Worm (Caenorhabditis elegans) whole organism, L4 larva: Measurements from ENCODE around the gene F08G5.3.

Experiments used
- F26F4.8 ChIP-seq: fragments of 200-800 bp; sonication (Bioruptor generic); conservative IDR thresholded peaks from 2 replicates; pipeline ENCODE4 v1.3.6; 2022; ENCODE audit warnings: missing genetic modification characterization, missing compliant biosample characterization
- F49E8.2 ChIP-seq: sonication (generic microtip); optimal IDR thresholded peaks from 2 replicates; lab custom pipeline; 2016; ENCODE audit warnings: missing compliant biosample characterization, mild to moderate bottlenecking, missing genetic modification characterization, borderline replicate concordance
- Y48G9A.11 ChIP-seq: fragments of 200-800 bp; sonication (Bioruptor generic); IDR thresholded peaks from 2 replicates; pipeline ENCODE4 v1.3.6; 2022; ENCODE audit warnings: missing genetic modification reagents, missing genetic modification characterization, missing compliant biosample characterization
- Y75B8A.6 ChIP-seq: fragments of 200-800 bp; sonication (Bioruptor generic); IDR thresholded peaks from 2 replicates; pipeline ENCODE4 v1.3.6; 2022; ENCODE audit warnings: missing genetic modification reagents, missing genetic modification characterization, missing compliant biosample characterization
- ZK546.5 ChIP-seq, 2 experiments: sonication (generic microtip); optimal IDR thresholded peaks; 2 replicates each; lab custom pipeline; 2017; ENCODE audit warnings: missing biosample characterization in 2 of 2, missing genetic modification characterization in 2 of 2
- ama-1 ChIP-seq: fragments of 150-350 bp; optimal IDR thresholded peaks from 2 replicates; lab custom pipeline; 2014; ENCODE audit warnings: inconsistent platforms, mixed read lengths
- arid-1 ChIP-seq: fragments of 200-800 bp; sonication (Bioruptor generic); conservative IDR thresholded peaks from 2 replicates; pipeline ENCODE4 v1.3.6; 2022; ENCODE audit warnings: missing genetic modification reagents, missing genetic modification characterization, missing compliant biosample characterization
- ceh-62 ChIP-seq: sonication (generic microtip); optimal IDR thresholded peaks from 2 replicates; lab custom pipeline; 2017; ENCODE audit warnings: missing biosample characterization, missing genetic modification characterization
- ces-1 ChIP-seq: fragments of 150-350 bp; sonication (generic microtip); optimal IDR thresholded peaks from 4 replicates; lab custom pipeline; 2014; ENCODE audit warnings: missing biosample characterization, missing genetic modification reagents, missing genetic modification characterization
- cey-2 ChIP-seq: sonication (generic microtip); optimal IDR thresholded peaks from 3 replicates; lab custom pipeline; 2017; ENCODE audit warnings: missing genetic modification characterization, mild to moderate bottlenecking, missing compliant biosample characterization, antibody characterized with exemption, borderline replicate concordance; ENCODE audit not compliant: insufficient read depth
- ctbp-1 ChIP-seq: fragments of 200-800 bp; sonication (Bioruptor generic); IDR thresholded peaks from 2 replicates; pipeline ENCODE4 v1.3.6; 2022; ENCODE audit warnings: missing genetic modification reagents, missing genetic modification characterization, missing compliant biosample characterization
- daf-12 ChIP-seq: fragments of 150-350 bp; optimal IDR thresholded peaks from 2 replicates; lab custom pipeline; 2014; ENCODE audit warnings: missing biosample characterization, missing genetic modification reagents, missing genetic modification characterization
- duxl-1 ChIP-seq: sonication (generic microtip); optimal IDR thresholded peaks from 2 replicates; lab custom pipeline; 2016; ENCODE audit warnings: mild to moderate bottlenecking, missing genetic modification characterization, moderate library complexity, missing compliant biosample characterization; ENCODE audit not compliant: poor library complexity
- dve-1 ChIP-seq: sonication (generic microtip); optimal IDR thresholded peaks from 2 replicates; lab custom pipeline; 2017; ENCODE audit warnings: antibody characterized with exemption, mild to moderate bottlenecking, missing genetic modification characterization, missing compliant biosample characterization; ENCODE audit not compliant: insufficient read depth
- egl-27 ChIP-seq: sonication (generic microtip); optimal IDR thresholded peaks from 3 replicates; lab custom pipeline; 2017; ENCODE audit warnings: missing biosample characterization, missing genetic modification reagents, missing genetic modification characterization
- hif-1 ChIP-seq, 2 experiments: sonication (generic microtip); optimal IDR thresholded peaks; 2 replicates each; lab custom pipeline; 2016 to 2017; ENCODE audit warnings: missing compliant biosample characterization in 2 of 2, missing genetic modification characterization in 2 of 2, missing genetic modification reagents in 2 of 2, missing genotype in 2 of 2, mild to moderate bottlenecking in 1 of 2
- lin-1 ChIP-seq: fragments of 200-800 bp; sonication (Bioruptor generic); IDR thresholded peaks from 2 replicates; pipeline ENCODE4 v1.3.6; 2022; ENCODE audit warnings: missing genetic modification reagents, missing genetic modification characterization, missing compliant biosample characterization
- lin-13 ChIP-seq: fragments of 150-350 bp; optimal IDR thresholded peaks from 2 replicates; lab custom pipeline; 2014; ENCODE audit warnings: missing biosample characterization, missing genetic modification reagents, missing genetic modification characterization
- lin-15B ChIP-seq: fragments of 150-350 bp; sonication (generic microtip); optimal IDR thresholded peaks from 3 replicates; lab custom pipeline; 2014; ENCODE audit warnings: missing biosample characterization, missing genetic modification characterization
- lin-38 ChIP-seq: fragments of 200-800 bp; sonication (Bioruptor generic); IDR thresholded peaks from 2 replicates; pipeline ENCODE4 v1.3.6; 2022; ENCODE audit warnings: missing genetic modification reagents, missing genetic modification characterization, missing compliant biosample characterization
- madf-9 ChIP-seq: fragments of 200-800 bp; sonication (Bioruptor generic); conservative IDR thresholded peaks from 2 replicates; pipeline ENCODE4 v1.3.6; 2022; ENCODE audit warnings: missing genetic modification reagents, missing genetic modification characterization, missing compliant biosample characterization
- mdl-1 ChIP-seq, 2 experiments: fragments of 150-350 bp in 1 of 2; sonication (generic microtip) in 1 of 2; optimal IDR thresholded peaks; 2 replicates each; lab custom pipeline; 2014 to 2017; ENCODE audit warnings: missing biosample characterization in 2 of 2, missing genetic modification characterization in 2 of 2
- mes-2 ChIP-seq: sonication (generic microtip); optimal IDR thresholded peaks from 2 replicates; lab custom pipeline; 2016; ENCODE audit warnings: missing genotype, mild to moderate bottlenecking, missing genetic modification characterization, missing compliant biosample characterization; ENCODE audit not compliant: poor library complexity, severe bottlenecking
- mxl-2 ChIP-seq: fragments of 200-800 bp; sonication (Bioruptor generic); conservative IDR thresholded peaks from 2 replicates; pipeline ENCODE4 v1.3.6; 2022; ENCODE audit warnings: missing genetic modification reagents, missing genetic modification characterization, missing compliant biosample characterization
- nhr-11 ChIP-seq: fragments of 150-350 bp; optimal IDR thresholded peaks from 2 replicates; lab custom pipeline; 2014; ENCODE audit warnings: missing biosample characterization, missing genetic modification characterization
- php-3 ChIP-seq: fragments of 200-800 bp; sonication (Bioruptor generic); IDR thresholded peaks from 2 replicates; pipeline ENCODE4 v1.3.6; 2022; ENCODE audit warnings: missing genetic modification reagents, missing genetic modification characterization, missing compliant biosample characterization
- sdz-12 ChIP-seq: fragments of 200-800 bp; sonication (Bioruptor generic); optimal IDR thresholded peaks from 2 replicates; lab custom pipeline; 2018; ENCODE audit warnings: mild to moderate bottlenecking, missing genetic modification characterization, missing compliant biosample characterization
- set-16 ChIP-seq: fragments of 200-800 bp; sonication (Bioruptor generic); IDR thresholded peaks from 2 replicates; pipeline ENCODE4 v1.3.6; 2022; ENCODE audit warnings: missing genetic modification reagents, missing genetic modification characterization, missing compliant biosample characterization
- skn-1 ChIP-seq: fragments of 150-350 bp; optimal IDR thresholded peaks from 2 replicates; lab custom pipeline; 2014; ENCODE audit warnings: missing biosample characterization, missing genetic modification characterization
- snpc-1.2 ChIP-seq: fragments of 200-800 bp; sonication (Bioruptor generic); IDR thresholded peaks from 2 replicates; pipeline ENCODE4 v1.3.6; 2022; ENCODE audit warnings: missing genetic modification reagents, missing genetic modification characterization, missing compliant biosample characterization
- tra-1 ChIP-seq: fragments of 200-800 bp; sonication (Bioruptor generic); IDR thresholded peaks from 2 replicates; pipeline ENCODE4 v1.3.6; 2022; ENCODE audit warnings: missing genetic modification reagents, missing genetic modification characterization, missing compliant biosample characterization
- unc-62 ChIP-seq, 3 experiments: fragments of 150-350 bp in 1 of 3; sonication (generic microtip); optimal IDR thresholded peaks in 2 of 3; peaks in 1 of 3; 1 replicate in 1 of 3; 2 replicates in 2 of 3; lab custom pipeline; 2014 to 2017; ENCODE audit warnings: missing biosample characterization in 3 of 3, missing genetic modification characterization in 3 of 3, missing genetic modification reagents in 3 of 3, missing genotype in 1 of 3
- vab-7 ChIP-seq: fragments of 200-800 bp; sonication (Bioruptor generic); IDR thresholded peaks from 2 replicates; pipeline ENCODE4 v1.3.6; 2022; ENCODE audit warnings: missing genetic modification reagents, missing genetic modification characterization, missing compliant biosample characterization
- zfp-3 ChIP-seq: fragments of 200-800 bp; sonication (Bioruptor generic); conservative IDR thresholded peaks from 2 replicates; pipeline ENCODE4 v1.3.6; 2022; ENCODE audit warnings: missing genetic modification reagents, missing genetic modification characterization, missing compliant biosample characterization
- zip-11 ChIP-seq: fragments of 200-800 bp; sonication (Bioruptor generic); IDR thresholded peaks from 2 replicates; pipeline ENCODE4 v1.3.6; 2022; ENCODE audit warnings: missing genetic modification characterization, missing compliant biosample characterization
- ztf-7 ChIP-seq: fragments of 150-350 bp; optimal IDR thresholded peaks from 2 replicates; lab custom pipeline; 2014; ENCODE audit warnings: missing biosample characterization, missing genetic modification characterization

Gene F08G5.3

DNA sequence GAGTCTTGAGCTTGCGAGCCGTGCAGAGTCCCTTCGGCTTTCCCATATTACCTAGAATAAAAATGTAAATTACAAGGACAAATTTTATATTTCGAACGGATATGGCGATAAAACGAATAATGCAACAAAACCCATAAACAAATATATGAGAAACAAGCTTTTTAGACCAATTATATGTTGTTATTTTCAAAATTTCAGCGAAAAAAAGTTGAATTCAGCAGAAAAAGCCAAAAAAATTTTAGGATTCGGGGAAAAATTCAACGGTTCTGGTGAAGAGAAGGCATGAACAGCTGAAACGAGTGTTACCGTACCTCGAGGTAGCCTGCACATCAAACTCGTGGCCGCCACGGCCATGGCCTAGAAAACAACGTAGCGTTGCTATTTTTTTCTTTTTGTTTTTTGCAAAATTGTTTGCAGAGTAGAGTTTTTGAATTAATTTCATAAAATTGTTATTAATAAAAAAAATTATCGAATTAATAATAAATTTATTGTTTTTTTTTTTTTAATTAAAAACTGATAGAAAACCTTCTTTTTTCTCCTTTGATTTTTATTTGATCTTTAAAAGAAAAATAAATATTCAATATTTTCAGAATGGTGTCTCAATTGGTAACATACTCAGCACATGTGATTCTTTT is 26.3 kb downstream of the F08G5.3 start, which contains the start of the genes rps-23 and dpm-3 (continued):
- TF ChIP-seq Y75B8A.6 (GFP tag; lab: Robert Waterston, UW) (0 out of 2 replicates have a peak, but pooled peaks have one; percentile 23), ctbp-1 (peak; percentile 58; the same call in 1 of the 2 replicates), ces-1 (GFP tag; lab: Kevin White, UChicago) (peak; percentile 16), nhr-11 (tag; lab: Kevin White, UChicago) (peak; percentile 93), ZK546.5 (tag; optimal IDR thresholded peaks at IDR 0.05; lab: Kevin White, UChicago) (peak; percentile 92 to 97), Y48G9A.11 (GFP tag; lab: Robert Waterston, UW) (peak; percentile 88), snpc-1.2 (GFP tag; lab: Robert Waterston, UW) (peak; percentile 90), php-3 (peak; percentile 85), arid-1 (GFP tag; lab: Robert Waterston, UW) (peak; percentile 92), mes-2 (peak; percentile 99), vab-7 (GFP tag; lab: Robert Waterston, UW) (peak; percentile 86), madf-9 (GFP tag; lab: Robert Waterston, UW) (peak; percentile 91), ceh-62 (tag; lab: Kevin White, UChicago) (no peak), duxl-1 (tag; lab: Kevin White, UChicago) (peak; percentile 91), mxl-2 (GFP tag; lab: Robert Waterston, UW) (0 out of 2 replicates have a peak, but pooled peaks have one; percentile 58), hif-1 (tag; optimal IDR thresholded peaks at IDR 0.05; lab: Kevin White, UChicago) (peak in 1 of 2 experiments; percentile 97), sdz-12 (peak; percentile 93), lin-13 (peak; percentile 96), skn-1 (tag; lab: Kevin White, UChicago) (no peak), cey-2 (tag; lab: Kevin White, UChicago) (no peak), lin-15B (peak; percentile 81), zfp-3 (GFP tag; lab: Robert Waterston, UW) (peak; percentile 83), ama-1 (lab: Kevin White, UChicago) (peak; percentile 82), dve-1 (tag; lab: Kevin White, UChicago) (peak; percentile 94), ztf-7 (tag; lab: Kevin White, UChicago) (peak; percentile 96), egl-27 (tag; lab: Kevin White, UChicago) (no peak), daf-12 (no peak)

DNA sequence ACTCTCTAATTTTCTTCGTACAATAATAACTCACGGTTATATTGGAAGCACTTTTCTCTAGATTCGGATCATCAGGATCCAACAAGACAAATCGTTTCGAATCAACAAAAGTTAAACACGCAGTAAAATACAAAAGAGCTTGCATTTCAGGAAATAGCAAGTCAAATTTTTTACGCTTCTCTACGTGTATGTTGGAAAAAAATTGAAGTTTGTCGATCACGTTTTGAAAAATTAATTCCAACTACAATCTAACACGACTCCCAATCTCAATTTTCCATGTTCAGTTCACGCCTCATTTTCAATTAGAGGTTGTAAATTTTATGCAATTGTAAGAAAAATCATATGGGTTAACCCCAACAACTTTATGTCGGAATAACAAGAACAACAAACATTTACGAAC is 27.4 kb downstream of the F08G5.3 start, which contains the start of gene spe-45:
Gene spe-45 (minus strand): TSS at position 145 of the 400 bp plus-strand sequence.
- TF ChIP-seq lin-38 (GFP tag; lab: Robert Waterston, UW) (peak; percentile 46; the same call in 1 of the 2 replicates), tra-1 (GFP tag; lab: Robert Waterston, UW) (0 out of 2 replicates have a peak, but pooled peaks have one; percentile 20), snpc-1.2 (GFP tag; lab: Robert Waterston, UW) (peak; percentile 76; the same call in 1 of the 2 replicates), unc-62 (GFP tag; optimal IDR thresholded peaks at IDR 0.05 in 1 of 2; lab: Kevin White, UChicago) (peak in 1 of 2 experiments; percentile 23), unc-62 (tag; optimal IDR thresholded peaks at IDR 0.05; lab: Kevin White, UChicago) (no peak), zip-11 (GFP tag; lab: Robert Waterston, UW) (no peak), lin-1 (no peak), ctbp-1 (0 out of 2 replicates have a peak, but pooled peaks have one; percentile 9), F49E8.2 (tag; lab: Kevin White, UChicago) (peak; percentile 74)

DNA sequence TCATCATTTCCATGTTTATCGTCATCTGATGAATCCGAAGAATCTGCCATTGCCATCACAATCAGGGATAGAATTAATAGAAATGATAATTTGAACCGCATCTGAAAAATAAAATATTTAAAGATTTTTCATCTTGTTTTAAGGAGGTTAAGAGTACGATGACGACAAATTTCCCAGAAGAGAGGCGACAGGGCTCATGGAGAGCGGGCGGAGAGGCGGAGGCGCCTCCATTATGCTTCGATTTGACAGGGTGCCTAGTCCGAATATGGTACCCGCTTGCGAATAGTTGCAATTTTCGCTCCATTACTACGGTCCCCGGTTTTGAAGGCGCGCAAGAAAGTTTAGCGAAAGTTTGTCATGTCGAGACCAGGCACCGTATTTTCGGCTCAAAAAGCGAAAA is 32.3 kb downstream of the F08G5.3 start, which contains the start of gene F28D1.6:
Gene F28D1.6 (minus strand): TSS at position 101 of the 400 bp plus-strand sequence.
- TF ChIP-seq set-16 (0 out of 2 replicates have a peak, but pooled peaks have one; percentile 6), mdl-1 (tag; optimal IDR thresholded peaks at IDR 0.05; lab: Kevin White, UChicago) (no peak), F26F4.8 (no peak)
